Worm (Caenorhabditis elegans) whole organism, L4/young adult: ENCODE measurements around the gene srsx-33.

ENCODE experiments used
- W03F9.2 ChIP-seq: fragments of 150-350 bp; optimal IDR thresholded peaks from 2 replicates; lab custom pipeline; 2014; ENCODE audit warnings: missing biosample characterization, missing genetic modification characterization
- dao-5 ChIP-seq: sonication (generic microtip); optimal IDR thresholded peaks from 2 replicates; lab custom pipeline; 2016; ENCODE audit warnings: missing genotype, missing genetic modification characterization, moderate library complexity, missing compliant biosample characterization
- him-1 ChIP-seq: sonication (generic microtip); optimal IDR thresholded peaks from 2 replicates; lab custom pipeline; 2016; ENCODE audit warnings: missing genotype, missing genetic modification reagents, missing genetic modification characterization, missing compliant biosample characterization

DNA sequence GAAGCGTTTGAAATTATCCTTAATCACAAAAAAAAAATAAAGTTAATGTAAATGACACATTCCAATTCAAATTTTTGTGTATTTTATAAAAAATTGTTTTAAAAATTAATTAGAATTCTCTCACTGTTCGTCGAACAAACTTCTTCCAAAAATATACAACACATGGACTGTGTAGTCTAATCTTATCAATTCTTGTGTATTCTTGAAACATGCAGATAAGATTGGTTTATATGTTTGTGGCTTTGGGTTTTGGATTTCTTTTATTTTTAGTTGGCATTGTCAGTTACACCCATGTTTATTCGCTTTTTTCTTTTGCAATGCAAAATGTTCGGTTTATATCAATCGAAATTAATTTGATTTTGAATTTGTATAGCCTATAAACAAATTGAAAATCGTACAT, 31.9 kb downstream of the srsx-33 start:
- TF ChIP-seq him-1 (tag; lab: Kevin White, UChicago) (no peak), W03F9.2 (tag; lab: Kevin White, UChicago) (no peak), dao-5 (tag; lab: Kevin White, UChicago) (no peak)
